Fruit fly (Drosophila melanogaster): ENCODE data around the gene Syx1A.

DNA sequence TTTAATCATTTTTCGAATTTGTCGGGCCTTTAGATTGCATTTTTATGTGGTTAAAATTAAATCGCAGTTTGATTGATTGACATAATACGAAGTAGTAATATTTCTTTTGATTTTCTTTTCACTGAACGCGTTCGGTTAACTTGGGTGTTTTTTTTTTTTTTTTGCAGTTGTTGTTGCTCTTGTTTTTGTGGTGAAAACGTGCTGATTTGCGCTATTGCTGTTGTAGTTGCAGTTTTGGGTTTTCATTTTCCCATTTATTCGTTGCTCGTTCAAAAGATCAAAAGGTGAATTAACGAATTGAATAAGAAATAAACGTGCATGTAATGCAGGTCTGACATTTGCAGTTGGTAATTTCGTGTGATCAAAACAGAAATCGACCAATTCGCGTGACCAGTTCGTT lies 4.1 kb downstream of the Syx1A start:
- TF ChIP-seq pan (optimal IDR thresholded peaks at IDR 0.05) (no peak), psq (GFP tag; optimal IDR thresholded peaks at IDR 0.05) (no peak), Myc (optimal IDR thresholded peaks at IDR 0.05) (no peak), OdsH (GFP tag; optimal IDR thresholded peaks at IDR 0.05) (no peak)
